Worm (Caenorhabditis elegans): Measurements from ENCODE around the gene swsn-7.

ce11 chrII:8016167-8016566 lies 11.4 kb downstream of the swsn-7 start:
- TF ChIP-seq pqm-1 (tag; optimal IDR thresholded peaks at IDR 0.05) (no peak), fkh-10 (GFP tag; optimal IDR thresholded peaks at IDR 0.05) (no peak), fkh-6 (tag; optimal IDR thresholded peaks at IDR 0.05) (no peak), ceh-9 (tag; optimal IDR thresholded peaks at IDR 0.05) (no peak), ets-4 (tag; optimal IDR thresholded peaks at IDR 0.05) (no peak), ama-1 (optimal IDR thresholded peaks at IDR 0.05) (no peak), sox-4 (tag; optimal IDR thresholded peaks at IDR 0.05) (no peak), ahr-1 (tag; optimal IDR thresholded peaks at IDR 0.05) (no peak), nhr-11 (tag; optimal IDR thresholded peaks at IDR 0.05) (no peak), pha-4 (tag; optimal IDR thresholded peaks at IDR 0.05) (no peak), unc-55 (GFP tag; optimal IDR thresholded peaks at IDR 0.05) (no peak), hlh-13 (GFP tag; optimal IDR thresholded peaks at IDR 0.05) (no peak), hlh-6 (tag; optimal IDR thresholded peaks at IDR 0.05) (no peak)
